Worm (Caenorhabditis elegans) whole organism, L4/young adult: ENCODE measurements around the gene mrp-5.

ENCODE experiments used
- W03F9.2 ChIP-seq: fragments of 150-350 bp; optimal IDR thresholded peaks from 2 replicates; lab custom pipeline; 2014; ENCODE audit warnings: missing biosample characterization, missing genetic modification characterization
- dao-5 ChIP-seq: sonication (generic microtip); optimal IDR thresholded peaks from 2 replicates; lab custom pipeline; 2016; ENCODE audit warnings: missing genotype, missing genetic modification characterization, moderate library complexity, missing compliant biosample characterization
- him-1 ChIP-seq: sonication (generic microtip); optimal IDR thresholded peaks from 2 replicates; lab custom pipeline; 2016; ENCODE audit warnings: missing genotype, missing genetic modification reagents, missing genetic modification characterization, missing compliant biosample characterization

The mrp-5 gene

ce11 chrX:14929512-14929911, 16.6 kb downstream of the mrp-5 start:
- TF ChIP-seq W03F9.2 (tag; lab: Kevin White, UChicago), result no peak

DNA sequence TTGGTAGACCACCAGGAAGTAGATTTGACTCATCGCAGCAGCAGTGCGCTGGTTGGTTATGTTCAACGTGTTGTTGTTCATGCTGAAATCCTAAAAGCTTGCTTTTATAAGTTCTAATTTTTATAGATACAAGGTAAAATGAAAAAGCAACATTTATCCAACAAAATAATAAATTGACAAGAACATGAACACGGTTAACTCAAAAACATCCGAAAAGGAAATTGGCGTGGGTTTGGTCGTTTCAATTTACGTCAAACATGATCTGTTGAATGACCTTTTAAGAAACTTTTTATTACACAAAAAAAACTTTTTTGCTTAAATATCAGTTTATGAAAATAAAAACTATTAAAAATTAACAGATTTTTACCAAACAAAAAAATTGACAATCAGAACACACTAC, 17.3 kb downstream of the mrp-5 start, which contains the start of gene ntr-2:
TSS of gene ntr-2 (minus strand) at position 101 of the 400 bp plus-strand sequence.
- TF ChIP-seq dao-5 (no peak), him-1 (tag; lab: Kevin White, UChicago) (no peak), W03F9.2 (tag; lab: Kevin White, UChicago) (no peak)

DNA sequence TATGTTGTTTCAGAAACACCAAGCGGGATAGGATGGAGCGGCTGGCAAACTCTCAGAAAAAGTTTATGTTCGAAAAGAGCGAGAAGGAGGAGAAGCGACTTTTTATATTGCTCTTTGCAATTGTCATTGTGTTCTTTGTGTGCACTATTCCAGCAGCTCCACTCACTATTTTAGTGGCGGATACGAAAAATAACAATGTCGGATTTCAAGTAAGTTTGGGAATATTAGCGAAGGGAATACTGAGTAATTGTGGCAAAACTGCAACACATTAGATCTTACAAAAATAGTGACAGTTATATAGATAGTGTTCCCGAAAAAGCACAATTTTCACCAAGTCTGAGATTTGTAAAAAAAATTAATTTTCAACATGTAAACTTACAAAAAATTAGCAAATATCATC, 23.4 kb downstream of the mrp-5 start:
- TF ChIP-seq dao-5 (no peak), W03F9.2 (tag; lab: Kevin White, UChicago) (no peak), him-1 (tag; lab: Kevin White, UChicago) (no peak)

ce11 chrX:14920880-14921279, 25.2 kb downstream of the mrp-5 start:
- TF ChIP-seq W03F9.2 (tag; lab: Kevin White, UChicago) (no peak), dao-5 (no peak), him-1 (tag; lab: Kevin White, UChicago) (no peak)

DNA sequence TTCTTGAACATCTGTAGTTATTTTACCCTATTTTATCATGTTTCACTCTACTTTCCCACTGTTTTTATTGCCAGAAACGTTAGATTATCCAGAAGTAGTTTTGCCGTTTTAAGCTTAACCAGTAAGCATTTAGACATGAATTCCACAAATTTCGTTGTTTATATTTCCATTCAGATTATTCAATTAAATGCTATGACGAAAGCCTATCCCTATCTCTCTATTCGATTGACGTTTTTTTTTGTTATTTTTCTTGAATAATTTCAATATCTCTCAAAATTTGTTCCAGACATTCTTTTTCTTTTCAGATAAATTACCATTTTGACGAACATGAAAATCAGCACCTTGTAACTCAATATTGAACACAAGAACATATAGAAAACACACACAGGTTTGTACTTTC, 27.6 kb downstream of the mrp-5 start, which contains the start of gene npr-40:
TSS of gene npr-40 (plus strand) at position 301 of the 400 bp plus-strand sequence.
- no peak for TF ChIP-seq W03F9.2 (tag; lab: Kevin White, UChicago)
- no peak for TF ChIP-seq him-1 (tag; lab: Kevin White, UChicago)
- no peak for TF ChIP-seq dao-5

DNA sequence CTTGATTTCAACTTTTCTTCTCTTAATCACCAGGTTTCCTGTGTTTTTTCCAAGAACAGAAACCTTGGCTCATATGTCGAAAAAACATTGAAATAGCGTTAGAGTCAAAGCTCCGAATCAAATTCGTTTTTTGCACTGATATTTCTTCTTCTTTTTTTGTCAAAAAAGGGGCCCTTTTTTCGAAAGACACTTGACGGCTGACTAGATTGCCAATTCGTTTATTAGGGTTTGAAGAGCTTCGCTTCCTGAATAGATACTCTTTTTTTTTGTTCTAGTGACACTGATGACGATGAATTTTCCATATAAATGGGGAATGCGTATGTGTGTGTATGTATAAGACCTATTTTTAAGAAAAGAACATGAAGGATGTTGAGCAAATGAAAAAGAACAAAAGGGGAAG, 29.4 kb downstream of the mrp-5 start:
- TF ChIP-seq W03F9.2 (tag; lab: Kevin White, UChicago) (no peak), dao-5 (no peak), him-1 (tag; lab: Kevin White, UChicago) (no peak)

- TF ChIP-seq him-1 (tag; lab: Kevin White, UChicago), result no peak
- TF ChIP-seq W03F9.2 (tag; lab: Kevin White, UChicago), result no peak
- TF ChIP-seq dao-5, result no peak
Observed at ce11 chrX:14910689-14911088, 35.4 kb downstream of the mrp-5 start.

- TF ChIP-seq him-1 (tag; lab: Kevin White, UChicago) (no peak), W03F9.2 (tag; lab: Kevin White, UChicago) (no peak), dao-5 (no peak)
Observed at ce11 chrX:14907257-14907801, 38.8 kb downstream of the mrp-5 start.

ce11 chrX:14905161-14905560, 41.0 kb downstream of the mrp-5 start, which contains the start of gene hex-5:
Gene hex-5, minus strand, starts transcription at chrX:14905261.
- TF ChIP-seq W03F9.2 (tag; lab: Kevin White, UChicago) (no peak), dao-5 (no peak), him-1 (tag; lab: Kevin White, UChicago) (no peak)

DNA sequence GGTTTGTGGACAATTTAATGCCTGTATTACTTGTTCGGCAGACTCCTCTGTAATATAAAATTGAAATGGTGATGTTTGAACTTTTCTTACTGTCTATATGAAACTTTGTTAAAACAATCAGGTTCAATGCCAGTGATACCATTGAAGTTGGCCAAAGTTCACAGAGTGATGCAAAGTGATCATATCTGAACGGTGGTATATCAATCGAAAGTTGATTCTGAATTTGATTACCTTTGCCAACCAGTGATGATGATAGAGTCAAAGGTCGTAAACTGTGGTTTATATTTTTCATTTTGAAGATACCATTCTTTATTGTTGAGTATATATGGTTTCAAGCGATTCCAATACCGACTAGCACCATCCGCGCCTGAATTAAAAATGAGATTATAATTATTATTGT, 42.7 kb downstream of the mrp-5 start:
- TF ChIP-seq dao-5, result no peak
- no peak for TF ChIP-seq him-1 (tag; lab: Kevin White, UChicago)
- TF ChIP-seq W03F9.2 (tag; lab: Kevin White, UChicago), result no peak

DNA sequence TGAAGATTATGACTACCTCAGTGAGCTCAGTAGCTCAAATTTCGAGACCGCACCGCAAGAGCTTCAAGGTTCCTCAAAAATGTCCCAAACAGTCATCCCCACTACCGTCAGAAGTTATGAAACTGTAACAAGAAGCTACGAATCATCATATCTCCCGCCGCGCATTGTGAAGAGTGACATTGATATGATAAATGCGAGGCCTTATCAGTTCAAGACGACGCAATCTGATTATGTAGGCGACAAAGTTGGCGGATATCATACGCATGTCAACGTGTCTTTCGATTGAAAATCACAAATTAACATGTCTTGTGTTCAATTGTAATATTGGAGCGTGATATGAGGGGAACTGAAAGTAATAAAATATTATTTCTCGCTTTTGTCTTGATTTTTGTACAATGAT, 45.6 kb downstream of the mrp-5 start:
- no peak for TF ChIP-seq him-1 (tag; lab: Kevin White, UChicago)
- TF ChIP-seq dao-5, result no peak
- TF ChIP-seq W03F9.2 (tag; lab: Kevin White, UChicago), result no peak

DNA sequence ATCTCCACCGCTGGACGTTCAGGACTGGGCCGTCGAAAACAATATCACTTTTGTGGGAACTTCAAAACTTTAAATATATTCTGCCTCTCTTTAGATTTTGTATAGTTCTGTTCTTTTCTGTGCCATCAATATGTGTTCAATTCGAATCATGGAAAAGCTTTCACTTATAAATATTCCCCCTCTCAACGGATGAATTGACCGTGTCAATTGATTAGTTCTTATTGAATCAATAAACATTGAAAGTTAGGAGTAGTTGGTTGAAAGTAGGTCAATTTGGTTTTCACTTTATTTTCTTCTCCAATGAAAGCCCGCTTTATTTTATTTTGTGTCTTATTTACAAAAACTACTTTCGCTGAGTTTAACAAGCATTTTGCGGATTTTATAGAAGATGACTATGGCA, 47.9 kb downstream of the mrp-5 start, which contains the start of gene lips-8:
TSS of gene lips-8 (plus strand) at position 301 of the 400 bp plus-strand sequence.
- TF ChIP-seq W03F9.2 (tag; lab: Kevin White, UChicago) (no peak), him-1 (tag; lab: Kevin White, UChicago) (no peak), dao-5 (no peak)

- TF ChIP-seq him-1 (tag; lab: Kevin White, UChicago), result no peak
- TF ChIP-seq dao-5, result no peak
- TF ChIP-seq W03F9.2 (tag; lab: Kevin White, UChicago), result no peak
Observed at ce11 chrX:14897192-14897591, 48.9 kb downstream of the mrp-5 start.

ce11 chrX:14894845-14895244, 51.3 kb downstream of the mrp-5 start, which contains the start of gene nac-1:
Gene nac-1, plus strand, starts transcription at chrX:14895145.
- TF ChIP-seq W03F9.2 (tag; lab: Kevin White, UChicago), result no peak
- TF ChIP-seq dao-5, result no peak
- TF ChIP-seq him-1 (tag; lab: Kevin White, UChicago), result no peak

DNA sequence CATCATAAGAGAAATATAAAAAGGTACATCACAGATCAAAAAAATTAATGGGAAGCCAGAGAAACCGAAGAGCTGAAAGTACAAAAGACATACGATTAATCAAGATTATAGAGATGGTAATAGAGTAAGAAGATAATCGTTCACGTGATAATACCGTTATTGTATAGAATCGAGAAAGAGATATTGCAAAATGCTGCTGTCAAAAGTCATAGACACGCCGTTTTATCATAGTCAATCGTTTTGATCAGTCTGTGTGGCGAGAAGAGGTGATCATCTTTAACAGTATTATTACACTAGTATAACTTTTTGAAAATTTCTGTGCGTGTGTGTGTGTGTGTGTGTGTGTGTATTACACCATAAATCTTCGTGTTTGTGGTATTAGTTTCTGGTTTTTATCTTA, 51.7 kb downstream of the mrp-5 start:
- TF ChIP-seq dao-5, result no peak
